Worm (Caenorhabditis elegans) whole organism, early embryonic: ENCODE measurements around the gene M163.11.
A peak's percentile ranks its signal among the peaks of the same experiment; 100 is the strongest.

ENCODE experiments used
- B0310.2 ChIP-seq: sonication (generic microtip); optimal IDR thresholded peaks from 2 replicates; lab custom pipeline; 2016; ENCODE audit warnings: mild to moderate bottlenecking, missing genetic modification characterization, missing compliant biosample characterization
- F13C5.2 ChIP-seq: sonication (generic microtip); optimal IDR thresholded peaks from 2 replicates; lab custom pipeline; 2017; ENCODE audit warnings: mild to moderate bottlenecking, missing genetic modification characterization, inconsistent platforms, missing compliant biosample characterization
- aly-1 ChIP-seq: sonication (generic microtip); optimal IDR thresholded peaks from 2 replicates; lab custom pipeline; 2016; ENCODE audit warnings: missing genetic modification characterization, missing compliant biosample characterization
- ama-1 ChIP-seq: fragments of 150-350 bp; optimal IDR thresholded peaks from 2 replicates; lab custom pipeline; 2014
- ceh-13 ChIP-seq: fragments of 200-800 bp; sonication (Bioruptor generic); optimal IDR thresholded peaks from 2 replicates; lab custom pipeline; 2018; ENCODE audit warnings: mild to moderate bottlenecking, missing genetic modification characterization, missing compliant biosample characterization
- ceh-36 ChIP-seq: sonication (generic microtip); optimal IDR thresholded peaks from 2 replicates; lab custom pipeline; 2016; ENCODE audit warnings: missing genetic modification characterization, inconsistent platforms, missing compliant biosample characterization
- ets-7 ChIP-seq: sonication (generic microtip); optimal IDR thresholded peaks from 2 replicates; lab custom pipeline; 2016; ENCODE audit warnings: missing genotype, missing genetic modification characterization, missing compliant biosample characterization
- flt-1 ChIP-seq: fragments of 200-800 bp; sonication (Bioruptor generic); IDR thresholded peaks from 2 replicates; pipeline ENCODE4 v1.3.6; 2022; ENCODE audit warnings: missing genetic modification characterization, missing compliant biosample characterization
- hmbx-1 ChIP-seq: sonication (generic microtip); optimal IDR thresholded peaks from 2 replicates; lab custom pipeline; 2016; ENCODE audit warnings: mild to moderate bottlenecking, missing genetic modification characterization, missing compliant biosample characterization
- hmg-4 ChIP-seq: fragments of 200-800 bp; sonication (Bioruptor generic); optimal IDR thresholded peaks from 2 replicates; lab custom pipeline; 2018; ENCODE audit warnings: mild to moderate bottlenecking, missing genetic modification characterization, missing compliant biosample characterization
- hnd-1 ChIP-seq: sonication (generic microtip); optimal IDR thresholded peaks from 2 replicates; lab custom pipeline; 2016; ENCODE audit warnings: missing genetic modification characterization, missing compliant biosample characterization
- pes-1 ChIP-seq: fragments of 200-800 bp; sonication (Bioruptor generic); IDR thresholded peaks from 2 replicates; pipeline ENCODE4 v1.3.6; 2022; ENCODE audit warnings: missing genetic modification reagents, missing genetic modification characterization, missing compliant biosample characterization
- scrt-1 ChIP-seq: fragments of 200-800 bp; sonication (Bioruptor generic); IDR thresholded peaks from 2 replicates; pipeline ENCODE4 v1.3.6; 2022; ENCODE audit warnings: missing genetic modification characterization, missing compliant biosample characterization
- sea-1 ChIP-seq: fragments of 200-800 bp; sonication (Bioruptor generic); conservative IDR thresholded peaks from 2 replicates; pipeline ENCODE4 v1.3.6; 2022; ENCODE audit warnings: missing genetic modification characterization, missing compliant biosample characterization
- tbx-11 ChIP-seq: fragments of 200-800 bp; sonication (Bioruptor generic); IDR thresholded peaks from 2 replicates; pipeline ENCODE4 v1.3.6; 2022; ENCODE audit warnings: missing genetic modification characterization, missing compliant biosample characterization
- tbx-37 ChIP-seq: fragments of 200-800 bp; sonication (Bioruptor generic); conservative IDR thresholded peaks from 2 replicates; pipeline ENCODE4 v1.3.6; 2022; ENCODE audit warnings: missing genetic modification reagents, missing genetic modification characterization, missing compliant biosample characterization
- tra-4 ChIP-seq: sonication (generic microtip); optimal IDR thresholded peaks from 2 replicates; lab custom pipeline; 2017; ENCODE audit warnings: missing genetic modification characterization, missing compliant biosample characterization

The M163.11 gene

ce11 chrX:14487333-14487732 is 8.2 kb downstream of the M163.11 start:
- no peak for TF ChIP-seq tra-4 (tag; lab: Kevin White, UChicago)
- TF ChIP-seq B0310.2, result no peak
- TF ChIP-seq ets-7 (tag; lab: Kevin White, UChicago), result no peak
- TF ChIP-seq tbx-11 (GFP tag; lab: Robert Waterston, UW), result no peak
- no peak for TF ChIP-seq ama-1 (lab: Kevin White, UChicago)
- no peak for TF ChIP-seq flt-1 (GFP tag; lab: Robert Waterston, UW)
- TF ChIP-seq ceh-13 (GFP tag; lab: Kevin White, UChicago), result no peak
- no peak for TF ChIP-seq hmg-4 (GFP tag; lab: Kevin White, UChicago)
- no peak for TF ChIP-seq scrt-1 (GFP tag; lab: Robert Waterston, UW)
- TF ChIP-seq pes-1, result no peak
- TF ChIP-seq F13C5.2, result no peak
- TF ChIP-seq hnd-1 (tag; lab: Kevin White, UChicago), result no peak
- no peak for TF ChIP-seq aly-1 (tag; lab: Kevin White, UChicago)
- no peak for TF ChIP-seq ceh-36 (tag; lab: Kevin White, UChicago)
- no peak for TF ChIP-seq sea-1
- no peak for TF ChIP-seq hmbx-1 (tag; lab: Kevin White, UChicago)
- TF ChIP-seq tbx-37 (GFP tag; lab: Robert Waterston, UW), result no peak

- no peak for TF ChIP-seq hmbx-1 (tag; lab: Kevin White, UChicago)
- TF ChIP-seq F13C5.2, result no peak
- no peak for TF ChIP-seq flt-1 (GFP tag; lab: Robert Waterston, UW)
- no peak for TF ChIP-seq hmg-4 (GFP tag; lab: Kevin White, UChicago)
- no peak for TF ChIP-seq scrt-1 (GFP tag; lab: Robert Waterston, UW)
- no peak for TF ChIP-seq aly-1 (tag; lab: Kevin White, UChicago)
Observed at ce11 chrX:14487832-14488231, 8.7 kb downstream of the M163.11 start.

- TF ChIP-seq flt-1 (GFP tag; lab: Robert Waterston, UW), result no peak
- no peak for TF ChIP-seq B0310.2
- peak; percentile 60 for TF ChIP-seq tbx-11 (GFP tag; lab: Robert Waterston, UW)
- peak; percentile 58 for TF ChIP-seq pes-1
- TF ChIP-seq F13C5.2, result peak; percentile 57
- peak; percentile 22 for TF ChIP-seq hmbx-1 (tag; lab: Kevin White, UChicago)
- TF ChIP-seq tra-4 (tag; lab: Kevin White, UChicago), result peak; percentile 48
- TF ChIP-seq hnd-1 (tag; lab: Kevin White, UChicago), result no peak
- no peak for TF ChIP-seq aly-1 (tag; lab: Kevin White, UChicago)
- peak; percentile 98 for TF ChIP-seq ama-1 (lab: Kevin White, UChicago)
- TF ChIP-seq sea-1, result peak; percentile 68; the same call in 1 of the 2 replicates
- peak; percentile 25; the same call in 1 of the 2 replicates for TF ChIP-seq scrt-1 (GFP tag; lab: Robert Waterston, UW)
- TF ChIP-seq hmg-4 (GFP tag; lab: Kevin White, UChicago), result peak; percentile 73
- TF ChIP-seq ceh-36 (tag; lab: Kevin White, UChicago), result no peak
- TF ChIP-seq ceh-13 (GFP tag; lab: Kevin White, UChicago), result no peak
- TF ChIP-seq ets-7 (tag; lab: Kevin White, UChicago), result no peak
- peak; percentile 30; the same call in 1 of the 2 replicates for TF ChIP-seq tbx-37 (GFP tag; lab: Robert Waterston, UW)
Observed at ce11 chrX:14489945-14490344, 10.8 kb downstream of the M163.11 start, which contains the start of gene his-24. Gene his-24 (plus strand): TSS chrX:14490094.

ce11 chrX:14490486-14490885 is 11.3 kb downstream of the M163.11 start:
- TF ChIP-seq tbx-37 (GFP tag; lab: Robert Waterston, UW), result 0 out of 2 replicates have a peak, but pooled peaks have one; percentile 5
- TF ChIP-seq B0310.2, result no peak
- TF ChIP-seq aly-1 (tag; lab: Kevin White, UChicago), result no peak
- TF ChIP-seq pes-1, result peak; percentile 58

ce11 chrX:14491103-14491502 is 11.9 kb downstream of the M163.11 start:
- TF ChIP-seq ama-1 (lab: Kevin White, UChicago), result peak; percentile 36
- TF ChIP-seq ceh-13 (GFP tag; lab: Kevin White, UChicago), result no peak
- 0 out of 2 replicates have a peak, but pooled peaks have one; percentile 26 for TF ChIP-seq tbx-37 (GFP tag; lab: Robert Waterston, UW)
- TF ChIP-seq ets-7 (tag; lab: Kevin White, UChicago), result no peak
- no peak for TF ChIP-seq aly-1 (tag; lab: Kevin White, UChicago)
- peak; percentile 40; the same call in 1 of the 2 replicates for TF ChIP-seq tbx-11 (GFP tag; lab: Robert Waterston, UW)

ce11 chrX:14492441-14492840 is 13.3 kb downstream of the M163.11 start:
- TF ChIP-seq hmg-4 (GFP tag; lab: Kevin White, UChicago), result no peak
- no peak for TF ChIP-seq tbx-11 (GFP tag; lab: Robert Waterston, UW)
- TF ChIP-seq hnd-1 (tag; lab: Kevin White, UChicago), result no peak
- no peak for TF ChIP-seq tra-4 (tag; lab: Kevin White, UChicago)
- no peak for TF ChIP-seq scrt-1 (GFP tag; lab: Robert Waterston, UW)
- no peak for TF ChIP-seq hmbx-1 (tag; lab: Kevin White, UChicago)
- no peak for TF ChIP-seq B0310.2
- no peak for TF ChIP-seq tbx-37 (GFP tag; lab: Robert Waterston, UW)
- no peak for TF ChIP-seq ama-1 (lab: Kevin White, UChicago)
- TF ChIP-seq flt-1 (GFP tag; lab: Robert Waterston, UW), result no peak
- no peak for TF ChIP-seq ets-7 (tag; lab: Kevin White, UChicago)
- no peak for TF ChIP-seq sea-1
- no peak for TF ChIP-seq aly-1 (tag; lab: Kevin White, UChicago)
- TF ChIP-seq pes-1, result no peak
- no peak for TF ChIP-seq ceh-13 (GFP tag; lab: Kevin White, UChicago)
- TF ChIP-seq ceh-36 (tag; lab: Kevin White, UChicago), result no peak
- no peak for TF ChIP-seq F13C5.2

ce11 chrX:14495075-14495474 is 15.9 kb downstream of the M163.11 start:
- TF ChIP-seq flt-1 (GFP tag; lab: Robert Waterston, UW) (no peak), B0310.2 (no peak), aly-1 (tag; lab: Kevin White, UChicago) (no peak), tbx-11 (GFP tag; lab: Robert Waterston, UW) (no peak)
